Fruit fly (Drosophila melanogaster) whole organism, embryonic: ENCODE data around the gene CG13086.

ENCODE experiments used
- Abd-B ChIP-seq: fragments of 200-800 bp; sonication (Bioruptor generic); optimal IDR thresholded peaks from 2 replicates; lab custom pipeline; 2018; ENCODE audit warnings: missing biosample characterization, mild to moderate bottlenecking, missing genetic modification characterization, moderate library complexity
- Awh ChIP-seq: fragments of 200-800 bp; sonication (Bioruptor generic); IDR thresholded peaks from 2 replicates; pipeline ENCODE4, ENCODE4 v1.3.6; 2022; ENCODE audit warnings: missing biosample characterization, missing genetic modification characterization
- CG12104 ChIP-seq: fragments of 200-800 bp; sonication (Bioruptor generic); optimal IDR thresholded peaks from 3 replicates; lab custom pipeline; 2016; ENCODE audit warnings: missing biosample characterization, missing genetic modification characterization
- CG1233 ChIP-seq: fragments of 200-800 bp; sonication (Bioruptor generic); optimal IDR thresholded peaks from 4 replicates; lab custom pipeline; 2018; ENCODE audit warnings: missing biosample characterization, mild to moderate bottlenecking, missing genetic modification characterization
- CG14050 ChIP-seq: fragments of 200-800 bp; sonication (Bioruptor generic); IDR thresholded peaks from 3 replicates; pipeline ENCODE4 v1.3.6; 2022; ENCODE audit warnings: missing biosample characterization, missing genetic modification characterization
- CG15011 ChIP-seq: fragments of 200-800 bp; sonication (Bioruptor generic); optimal IDR thresholded peaks from 3 replicates; lab custom pipeline; 2018; ENCODE audit warnings: missing biosample characterization, mild to moderate bottlenecking, missing genetic modification characterization
- CG18262 ChIP-seq: fragments of 200-800 bp; optimal IDR thresholded peaks from 3 replicates; lab custom pipeline; 2019; ENCODE audit warnings: missing biosample characterization, mild to moderate bottlenecking, missing genetic modification characterization, moderate library complexity
- CG2120 ChIP-seq: fragments of 200-800 bp; sonication (Bioruptor generic); optimal IDR thresholded peaks from 3 replicates; lab custom pipeline; 2016; ENCODE audit warnings: missing biosample characterization, missing genetic modification characterization
- CG2129 ChIP-seq: fragments of 200-800 bp; sonication (Bioruptor generic); IDR thresholded peaks from 2 replicates; pipeline ENCODE4 v1.3.6; 2022; ENCODE audit warnings: missing biosample characterization, missing genetic modification characterization; ENCODE audit not compliant: partially characterized antibody
- CG2875 ChIP-seq: fragments of 200-800 bp; sonication (Bioruptor generic); optimal IDR thresholded peaks from 2 replicates; lab custom pipeline; 2017; ENCODE audit warnings: missing biosample characterization, mild to moderate bottlenecking, missing genetic modification characterization, missing genetic modification reagents
- CG3838 ChIP-seq: fragments of 200-800 bp; sonication (Bioruptor generic); optimal IDR thresholded peaks from 3 replicates; lab custom pipeline; 2016; ENCODE audit warnings: missing biosample characterization, missing genetic modification characterization
- CG43689 ChIP-seq: fragments of 200-800 bp; sonication (Bioruptor generic); IDR thresholded peaks from 2 replicates; pipeline ENCODE4 v1.3.6; 2022; ENCODE audit warnings: missing biosample characterization, missing genetic modification characterization
- CG4854 ChIP-seq: fragments of 200-800 bp; sonication (Bioruptor generic); optimal IDR thresholded peaks from 2 replicates; lab custom pipeline; 2016; ENCODE audit warnings: missing biosample characterization, missing genetic modification characterization, inconsistent platforms
- CG6272 ChIP-seq: fragments of 200-800 bp; sonication (Bioruptor generic); IDR thresholded peaks from 2 replicates; pipeline ENCODE4 v1.3.6; 2022; ENCODE audit warnings: missing biosample characterization, missing genetic modification characterization
- CG9817 ChIP-seq: fragments of 200-800 bp; sonication (Bioruptor generic); optimal IDR thresholded peaks from 2 replicates; lab custom pipeline; 2018; ENCODE audit warnings: missing biosample characterization, mild to moderate bottlenecking, missing genetic modification characterization, moderate library complexity
- CHES-1-like ChIP-seq: fragments of 200-800 bp; sonication (Bioruptor generic); optimal IDR thresholded peaks from 2 replicates; lab custom pipeline; 2016; ENCODE audit warnings: missing biosample characterization, missing genetic modification characterization
- D ChIP-seq, 2 experiments: fragments of 200-800 bp in 1 of 2; fragments of >200 bp in 1 of 2; sonication (Bioruptor generic) in 1 of 2; optimal IDR thresholded peaks; 2 replicates in 1 of 2; 3 replicates in 1 of 2; lab custom pipeline; 2017; ENCODE audit warnings: mild to moderate bottlenecking in 1 of 2, missing biosample characterization in 1 of 2, missing genetic modification characterization in 1 of 2, missing genetic modification reagents in 1 of 2
- Dad ChIP-seq: fragments of 200-800 bp; sonication (Bioruptor generic); optimal IDR thresholded peaks from 3 replicates; lab custom pipeline; 2016; ENCODE audit warnings: missing biosample characterization, missing genetic modification characterization
- ERR ChIP-seq: fragments of 200-800 bp; sonication (Bioruptor generic); optimal IDR thresholded peaks from 2 replicates; lab custom pipeline; 2016; ENCODE audit warnings: missing biosample characterization, missing genetic modification characterization
- Gug ChIP-seq: fragments of 200-800 bp; sonication (Bioruptor generic); IDR thresholded peaks from 4 replicates; pipeline ENCODE4 v1.3.6; 2022; ENCODE audit warnings: missing biosample characterization, missing genetic modification characterization
- Max ChIP-seq: fragments of 200-800 bp; sonication (Bioruptor generic); optimal IDR thresholded peaks from 2 replicates; lab custom pipeline; 2016; ENCODE audit warnings: missing biosample characterization, mild to moderate bottlenecking, missing genetic modification characterization
- Nf-YB ChIP-seq: fragments of 200-800 bp; sonication (Bioruptor generic); optimal IDR thresholded peaks from 3 replicates; lab custom pipeline; 2019; ENCODE audit warnings: missing biosample characterization, mild to moderate bottlenecking, missing genetic modification characterization, moderate library complexity
- Oaz ChIP-seq: fragments of 200-800 bp; sonication (Bioruptor generic); IDR thresholded peaks from 2 replicates; pipeline ENCODE4 v1.3.6; 2022; ENCODE audit warnings: missing biosample characterization, missing genetic modification characterization
- Pdp1 ChIP-seq, 2 experiments: fragments of 200-800 bp; sonication (Bioruptor generic); optimal IDR thresholded peaks; 3 replicates each; lab custom pipeline; 2016; ENCODE audit warnings: missing biosample characterization in 2 of 2, missing genetic modification characterization in 2 of 2, mild to moderate bottlenecking in 1 of 2, moderate library complexity in 1 of 2
- Sry-δ ChIP-seq: fragments of 200-800 bp; sonication (Bioruptor generic); optimal IDR thresholded peaks from 2 replicates; lab custom pipeline; 2016; ENCODE audit warnings: missing biosample characterization, missing genetic modification characterization
- Vsx1 ChIP-seq: fragments of 200-800 bp; sonication (Bioruptor generic); optimal IDR thresholded peaks from 2 replicates; lab custom pipeline; 2017; ENCODE audit warnings: missing biosample characterization, mild to moderate bottlenecking, missing genetic modification characterization, missing genetic modification reagents
- Xrp1 ChIP-seq: fragments of 200-800 bp; sonication (Bioruptor generic); IDR thresholded peaks from 2 replicates; pipeline ENCODE4 v1.3.6; 2022; ENCODE audit warnings: missing biosample characterization, missing genetic modification characterization
- bigmax ChIP-seq: fragments of 200-800 bp; sonication (Bioruptor generic); optimal IDR thresholded peaks from 2 replicates; lab custom pipeline; 2018; ENCODE audit warnings: missing biosample characterization, mild to moderate bottlenecking, missing genetic modification characterization
- btn ChIP-seq: fragments of 200-800 bp; sonication (Bioruptor generic); optimal IDR thresholded peaks from 2 replicates; lab custom pipeline; 2016; ENCODE audit warnings: missing biosample characterization, missing genetic modification characterization
- chinmo ChIP-seq: fragments of 200-800 bp; sonication (Bioruptor generic); IDR thresholded peaks from 4 replicates; pipeline ENCODE4 v1.3.6; 2022; ENCODE audit warnings: missing biosample characterization, missing genetic modification characterization; ENCODE audit not compliant: partially characterized antibody
- crol ChIP-seq: fragments of 200-800 bp; sonication (Bioruptor generic); IDR thresholded peaks from 2 replicates; pipeline ENCODE4 v1.3.6; 2022; ENCODE audit warnings: missing biosample characterization, missing genetic modification characterization
- crp ChIP-seq, 2 experiments: fragments of 200-800 bp; sonication (Bioruptor generic); optimal IDR thresholded peaks; 2 replicates in 1 of 2; 3 replicates in 1 of 2; lab custom pipeline; 2017; ENCODE audit warnings: missing biosample characterization in 2 of 2, missing genetic modification characterization in 2 of 2, mild to moderate bottlenecking in 1 of 2, moderate library complexity in 1 of 2
- da ChIP-seq: fragments of 200-800 bp; sonication (Bioruptor generic); optimal IDR thresholded peaks from 2 replicates; lab custom pipeline; 2016; ENCODE audit warnings: missing biosample characterization, missing genetic modification characterization
- dmrt99B ChIP-seq: fragments of 200-800 bp; sonication (Bioruptor generic); optimal IDR thresholded peaks from 2 replicates; lab custom pipeline; 2018; ENCODE audit warnings: missing biosample characterization, mild to moderate bottlenecking, missing genetic modification characterization, moderate library complexity
- eve ChIP-seq, 2 experiments: fragments of >200 bp; optimal IDR thresholded peaks; 2 replicates each; lab custom pipeline; 2017; ENCODE audit warnings: missing biosample characterization in 2 of 2, missing genetic modification characterization in 2 of 2
- jing ChIP-seq: fragments of 200-800 bp; sonication (Bioruptor generic); optimal IDR thresholded peaks from 2 replicates; lab custom pipeline; 2018; ENCODE audit warnings: missing biosample characterization, mild to moderate bottlenecking, missing genetic modification characterization
- kah ChIP-seq: fragments of 200-800 bp; sonication (Bioruptor generic); optimal IDR thresholded peaks from 2 replicates; lab custom pipeline; 2018; ENCODE audit warnings: missing biosample characterization, mild to moderate bottlenecking, missing genetic modification characterization
- lilli ChIP-seq: fragments of 200-800 bp; sonication (Bioruptor generic); optimal IDR thresholded peaks from 3 replicates; lab custom pipeline; 2016; ENCODE audit warnings: missing biosample characterization, missing genetic modification characterization
- pros ChIP-seq: fragments of 200-800 bp; sonication (Bioruptor generic); optimal IDR thresholded peaks from 3 replicates; lab custom pipeline; 2019; ENCODE audit warnings: missing biosample characterization, mild to moderate bottlenecking, missing genetic modification characterization, moderate library complexity
- ranshi ChIP-seq: fragments of 200-800 bp; sonication (Bioruptor generic); IDR thresholded peaks from 2 replicates; pipeline ENCODE4 v1.3.6; 2022; ENCODE audit warnings: missing biosample characterization, missing genetic modification characterization
- run ChIP-seq: fragments of 200-800 bp; sonication (Bioruptor generic); optimal IDR thresholded peaks from 3 replicates; lab custom pipeline; 2018; ENCODE audit warnings: missing biosample characterization, mild to moderate bottlenecking, missing genetic modification characterization
- sc ChIP-seq, 3 experiments: fragments of >200 bp in 2 of 3; fragments of 200-800 bp in 1 of 3; sonication (Bioruptor generic) in 1 of 3; optimal IDR thresholded peaks; 2 replicates in 2 of 3; 3 replicates in 1 of 3; lab custom pipeline; 2017; ENCODE audit warnings: mild to moderate bottlenecking in 1 of 3, missing biosample characterization in 1 of 3, missing genetic modification characterization in 1 of 3, missing genetic modification reagents in 1 of 3
- sr ChIP-seq: fragments of 200-800 bp; sonication (Bioruptor generic); IDR thresholded peaks from 3 replicates; pipeline ENCODE4 v1.3.6; 2022; ENCODE audit warnings: missing biosample characterization, missing genetic modification characterization
- stc ChIP-seq: fragments of 200-800 bp; sonication (Bioruptor generic); IDR thresholded peaks from 2 replicates; pipeline ENCODE4 v1.3.6; 2022; ENCODE audit warnings: missing biosample characterization, missing genetic modification characterization
- tna ChIP-seq: fragments of 200-800 bp; sonication (Bioruptor generic); IDR thresholded peaks from 2 replicates; pipeline ENCODE4 v1.3.6; 2022; ENCODE audit warnings: missing biosample characterization, missing genetic modification characterization; ENCODE audit not compliant: partially characterized antibody
- trh ChIP-seq: fragments of 200-800 bp; sonication (Bioruptor generic); optimal IDR thresholded peaks from 2 replicates; lab custom pipeline; 2016; ENCODE audit warnings: missing biosample characterization, missing genetic modification characterization
- vfl ChIP-seq: fragments of 200-800 bp; sonication (Bioruptor generic); optimal IDR thresholded peaks from 2 replicates; lab custom pipeline; 2016; ENCODE audit warnings: missing biosample characterization, missing genetic modification characterization
- vvl ChIP-seq: fragments of 200-800 bp; sonication (Bioruptor generic); IDR thresholded peaks from 2 replicates; pipeline ENCODE4 v1.3.6; 2022; ENCODE audit warnings: missing biosample characterization, missing genetic modification characterization
- zen2 ChIP-seq: fragments of 200-800 bp; sonication (Bioruptor generic); IDR thresholded peaks from 3 replicates; pipeline ENCODE4 v1.3.6; 2022; ENCODE audit warnings: missing biosample characterization, missing genetic modification characterization; ENCODE audit not compliant: partially characterized antibody

CG13086 gene

DNA sequence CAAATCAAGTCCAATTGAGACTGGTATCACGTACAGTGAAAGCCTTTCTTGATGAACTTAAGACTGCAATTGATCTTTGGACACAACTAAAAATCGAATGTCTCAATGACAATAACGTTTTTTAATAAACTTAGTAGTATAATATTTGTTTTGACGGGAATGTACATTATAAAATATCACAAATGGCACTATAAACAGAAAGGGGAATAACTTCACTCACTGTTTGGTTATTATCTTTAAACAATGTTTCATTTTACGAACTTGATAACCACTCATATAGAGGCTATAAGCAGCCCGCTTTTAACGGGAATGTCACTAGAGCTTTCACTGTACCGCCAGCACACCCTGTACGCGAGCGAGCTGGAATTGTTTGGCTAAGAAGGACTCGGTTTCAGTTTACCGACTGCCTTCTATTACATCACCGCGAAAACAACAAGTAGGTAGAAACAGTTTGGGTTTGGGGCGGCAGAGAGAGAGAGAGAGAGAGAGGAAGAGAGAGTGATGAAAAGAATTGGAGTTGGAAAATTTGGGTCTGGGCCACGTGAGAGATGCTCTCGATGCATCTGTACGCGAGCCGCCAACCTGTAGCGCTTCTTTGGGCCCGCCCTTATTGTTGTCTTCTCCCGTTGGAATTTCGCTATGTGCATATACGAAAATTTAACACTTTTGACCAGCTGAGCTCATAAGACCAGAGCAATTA lies 33.6 kb downstream of the CG13086 start (continued):
- TF ChIP-seq Xrp1 (GFP tag; lab: Robert Waterston, UW) = no peak
- no peak for TF ChIP-seq Max (GFP tag; lab: Kevin White, UChicago)
- no peak for TF ChIP-seq CG43689 (GFP tag; lab: Robert Waterston, UW)
- TF ChIP-seq vvl = 0 out of 2 replicates have a peak, but pooled peaks have one; percentile 15
- no peak for TF ChIP-seq crp (GFP tag; optimal IDR thresholded peaks at IDR 0.05; lab: Kevin White, UChicago)
- peak in 1 of 2 experiments; percentile 78 for TF ChIP-seq Pdp1 (GFP tag; optimal IDR thresholded peaks at IDR 0.05; lab: Kevin White, UChicago)
- TF ChIP-seq CG18262 (tag; lab: Kevin White, UChicago) = peak; percentile 2
- peak; percentile 39 for TF ChIP-seq lilli (GFP tag; lab: Kevin White, UChicago)
- TF ChIP-seq tna (GFP tag; lab: Robert Waterston, UW) = no peak
- TF ChIP-seq ERR (GFP tag; lab: Kevin White, UChicago) = no peak
- peak; percentile 52 for TF ChIP-seq dmrt99B (tag; lab: Kevin White, UChicago)
- no peak for TF ChIP-seq pros (GFP tag; lab: Kevin White, UChicago)
- no peak for TF ChIP-seq Sry-δ
- TF ChIP-seq btn (GFP tag; lab: Kevin White, UChicago) = no peak
- TF ChIP-seq CG2875 = no peak
- no peak for TF ChIP-seq Abd-B (GFP tag; lab: Kevin White, UChicago)
- no peak for TF ChIP-seq Nf-YB (GFP tag; lab: Kevin White, UChicago)
- TF ChIP-seq Awh = no peak
- no peak for TF ChIP-seq sc (optimal IDR thresholded peaks at IDR 0.05; lab: Kevin White, UChicago)
- TF ChIP-seq sc (GFP tag; optimal IDR thresholded peaks at IDR 0.05; lab: Kevin White, UChicago) = no peak
- no peak for TF ChIP-seq CG2129 (GFP tag; lab: Robert Waterston, UW)
- TF ChIP-seq crol (GFP tag; lab: Robert Waterston, UW) = no peak
- TF ChIP-seq stc (GFP tag; lab: Robert Waterston, UW) = no peak
- TF ChIP-seq chinmo (GFP tag; lab: Robert Waterston, UW) = no peak
- TF ChIP-seq da (GFP tag; lab: Kevin White, UChicago) = no peak
- TF ChIP-seq Oaz = no peak
- peak; percentile 66 for TF ChIP-seq CG2120 (GFP tag; lab: Kevin White, UChicago)
- no peak for TF ChIP-seq Gug
- TF ChIP-seq CG6272 (GFP tag; lab: Robert Waterston, UW) = no peak
- TF ChIP-seq CG4854 (GFP tag; lab: Kevin White, UChicago) = no peak
- TF ChIP-seq run (tag; lab: Kevin White, UChicago) = no peak
- TF ChIP-seq D (optimal IDR thresholded peaks at IDR 0.05; lab: Kevin White, UChicago) = no peak
- no peak for TF ChIP-seq D (GFP tag; optimal IDR thresholded peaks at IDR 0.05; lab: Kevin White, UChicago)
- TF ChIP-seq ranshi (GFP tag; lab: Robert Waterston, UW) = no peak
- TF ChIP-seq CG3838 (GFP tag; lab: Kevin White, UChicago) = no peak
- peak in 1 of 2 experiments; percentile 79 for TF ChIP-seq eve (GFP tag; optimal IDR thresholded peaks at IDR 0.05; lab: Kevin White, UChicago)
- no peak for TF ChIP-seq CG12104 (GFP tag; lab: Kevin White, UChicago)
- TF ChIP-seq bigmax (GFP tag; lab: Kevin White, UChicago) = no peak
- TF ChIP-seq zen2 (GFP tag; lab: Robert Waterston, UW) = no peak
- no peak for TF ChIP-seq CHES-1-like
- no peak for TF ChIP-seq CG1233 (GFP tag; lab: Kevin White, UChicago)
- no peak for TF ChIP-seq trh (GFP tag; lab: Kevin White, UChicago)
- TF ChIP-seq kah (GFP tag; lab: Kevin White, UChicago) = peak; percentile 19
- TF ChIP-seq sr (GFP tag; lab: Robert Waterston, UW) = no peak
- peak; percentile 6 for TF ChIP-seq jing (GFP tag; lab: Kevin White, UChicago)
- TF ChIP-seq Vsx1 (GFP tag; lab: Kevin White, UChicago) = no peak
- peak; percentile 18 for TF ChIP-seq vfl (GFP tag; lab: Kevin White, UChicago)
- no peak for TF ChIP-seq Dad (GFP tag; lab: Kevin White, UChicago)
- no peak for TF ChIP-seq CG14050 (GFP tag; lab: Robert Waterston, UW)
- TF ChIP-seq CG15011 (GFP tag; lab: Kevin White, UChicago) = peak; percentile 4
- no peak for TF ChIP-seq CG9817 (tag; lab: Kevin White, UChicago)
